Fruit fly (Drosophila melanogaster) whole organism: ENCODE measurements around the gene bru3.
A peak's percentile ranks its signal among the peaks of the same experiment; 100 is the strongest.

ENCODE experiments used
- Dll ChIP-seq: fragments of >200 bp; optimal IDR thresholded peaks from 2 replicates; lab custom pipeline; 2017
- EcR ChIP-seq, 2 experiments: fragments of >200 bp; optimal IDR thresholded peaks; 2 replicates each; lab custom pipeline; 2017; ENCODE audit warnings: missing biosample characterization in 2 of 2, missing genetic modification characterization in 2 of 2, missing genetic modification reagents in 2 of 2
- pan ChIP-seq: fragments of >200 bp; optimal IDR thresholded peaks from 2 replicates; lab custom pipeline; 2017
- psq ChIP-seq: fragments of >200 bp; optimal IDR thresholded peaks from 2 replicates; lab custom pipeline; 2017
- usp ChIP-seq: fragments of >200 bp; optimal IDR thresholded peaks from 2 replicates; lab custom pipeline; 2017; ENCODE audit warnings: missing biosample characterization, missing genetic modification characterization, mixed read lengths

DNA sequence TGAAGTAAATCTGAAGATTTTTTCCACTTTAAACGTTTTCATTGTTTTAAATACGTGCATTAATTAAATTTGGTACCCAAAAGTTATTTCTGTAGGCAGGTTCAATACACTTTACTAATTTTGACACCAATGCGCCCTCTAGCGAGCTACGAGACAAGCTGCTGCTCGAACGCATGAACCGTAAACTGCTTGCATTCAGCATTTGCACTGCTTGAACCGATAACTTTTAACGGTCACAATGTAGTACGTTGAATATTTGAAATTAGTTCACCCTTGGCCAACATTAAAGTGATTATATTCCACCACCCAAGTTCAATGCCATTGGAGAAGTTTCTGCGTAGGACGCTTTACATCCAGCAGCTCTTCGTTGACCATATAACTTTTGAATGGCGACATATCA lies 42.1 kb upstream of the bru3 start:
- TF ChIP-seq pan (lab: Kevin White, UChicago), result no peak
- no peak for TF ChIP-seq Dll (lab: Kevin White, UChicago)
- TF ChIP-seq usp, result no peak
- TF ChIP-seq psq (lab: Kevin White, UChicago), result no peak
- peak; percentile 88 to 94 for TF ChIP-seq EcR (GFP tag; optimal IDR thresholded peaks at IDR 0.05; lab: Kevin White, UChicago)
